Worm (Caenorhabditis elegans) whole organism, midembryonic: ENCODE measurements around the gene spp-30.

Source experiments
- T22C8.4 ChIP-seq: fragments of 200-800 bp; sonication (Bioruptor generic); IDR thresholded peaks from 2 replicates; pipeline ENCODE4 v1.3.6; 2022; ENCODE audit warnings: missing genetic modification characterization, missing compliant biosample characterization
- cog-1 ChIP-seq: sonication (generic microtip); optimal IDR thresholded peaks from 2 replicates; lab custom pipeline; 2016; ENCODE audit warnings: missing genetic modification characterization, missing compliant biosample characterization
- flt-1 ChIP-seq: fragments of 200-800 bp; sonication (Bioruptor generic); IDR thresholded peaks from 2 replicates; pipeline ENCODE4 v1.3.6; 2022; ENCODE audit warnings: missing genetic modification characterization, missing compliant biosample characterization
- klf-2 ChIP-seq: fragments of 200-800 bp; sonication (Bioruptor generic); conservative IDR thresholded peaks from 2 replicates; pipeline ENCODE4 v1.3.6; 2022; ENCODE audit warnings: missing genetic modification reagents, missing genetic modification characterization, missing compliant biosample characterization
- med-1 ChIP-seq: sonication (generic microtip); optimal IDR thresholded peaks from 2 replicates; lab custom pipeline; 2017; ENCODE audit warnings: missing genetic modification characterization, mild to moderate bottlenecking, missing compliant biosample characterization, antibody characterized with exemption, missing genetic modification reagents; ENCODE audit not compliant: insufficient read depth
- ref-1 ChIP-seq: fragments of 200-800 bp; sonication (Bioruptor generic); conservative IDR thresholded peaks from 2 replicates; pipeline ENCODE4 v1.3.6; 2022; ENCODE audit warnings: missing genetic modification reagents, missing genetic modification characterization, missing compliant biosample characterization
- tab-1 ChIP-seq: fragments of 200-800 bp; sonication (Bioruptor generic); IDR thresholded peaks from 2 replicates; pipeline ENCODE4 v1.3.6; 2022; ENCODE audit warnings: missing genetic modification characterization, missing compliant biosample characterization
- ztf-23 ChIP-seq: fragments of 200-800 bp; sonication (Bioruptor generic); IDR thresholded peaks from 2 replicates; pipeline ENCODE4 v1.3.6; 2022; ENCODE audit warnings: missing genetic modification reagents, missing genetic modification characterization, missing compliant biosample characterization
- ztf-29 ChIP-seq: fragments of 200-800 bp; sonication (Bioruptor generic); IDR thresholded peaks from 2 replicates; pipeline ENCODE4 v1.3.6; 2022; ENCODE audit warnings: missing genetic modification reagents, missing genetic modification characterization, missing compliant biosample characterization

spp-30 gene

DNA sequence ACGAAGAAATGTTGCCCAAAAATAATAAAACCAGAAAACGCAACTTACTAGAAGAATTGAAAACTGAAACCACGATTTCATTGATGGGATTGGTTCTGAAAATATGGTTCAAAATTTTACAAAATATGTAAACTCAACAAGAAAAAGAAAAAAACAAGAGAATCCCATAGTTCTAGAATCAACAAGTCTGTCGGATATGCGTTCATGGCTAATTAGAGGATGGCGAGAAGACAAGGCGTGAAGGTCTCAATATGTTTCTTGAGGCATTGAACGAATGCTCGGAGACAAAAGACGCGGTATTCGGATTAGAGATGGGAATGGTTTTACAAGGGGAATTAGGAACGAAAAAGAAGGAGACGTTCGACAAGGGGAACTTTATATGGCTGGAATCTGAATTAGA is 22.3 kb upstream of the spp-30 start, which contains the start of gene cutl-11:
Gene cutl-11, minus strand, starts transcription at position 101 of the 400 bp plus-strand sequence.
- TF ChIP-seq flt-1 (GFP tag; lab: Robert Waterston, UW) (no peak), tab-1 (GFP tag; lab: Robert Waterston, UW) (no peak), ref-1 (GFP tag; lab: Robert Waterston, UW) (no peak), klf-2 (GFP tag; lab: Robert Waterston, UW) (no peak), ztf-23 (no peak), med-1 (GFP tag; lab: Kevin White, UChicago) (no peak)

DNA sequence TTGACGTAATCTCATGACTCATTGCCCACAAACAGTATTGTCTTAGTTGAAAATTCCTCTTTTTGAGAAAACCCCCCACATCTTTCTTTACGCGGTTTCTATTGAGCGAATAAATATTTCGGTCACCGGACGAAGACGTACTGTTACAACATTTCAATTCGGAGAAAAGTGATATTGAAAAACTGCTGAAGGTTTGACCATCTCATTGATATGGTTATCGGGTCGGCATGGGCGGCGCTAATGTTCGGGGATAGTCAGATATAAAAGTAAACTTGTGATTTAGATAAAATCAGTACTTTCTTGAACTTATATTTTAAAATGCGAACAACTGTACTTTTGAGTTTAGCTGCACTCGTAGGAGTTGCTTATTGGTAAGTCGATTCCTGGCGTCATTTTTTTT is 18.7 kb upstream of the spp-30 start, which contains the start of gene T04F8.8:
Gene T04F8.8, plus strand, starts transcription at position 301 of the 400 bp plus-strand sequence.
- TF ChIP-seq T22C8.4 (no peak), ref-1 (GFP tag; lab: Robert Waterston, UW) (no peak), tab-1 (GFP tag; lab: Robert Waterston, UW) (no peak), cog-1 (tag; lab: Kevin White, UChicago) (no peak), ztf-23 (no peak), med-1 (GFP tag; lab: Kevin White, UChicago) (no peak), klf-2 (GFP tag; lab: Robert Waterston, UW) (no peak), ztf-29 (GFP tag; lab: Robert Waterston, UW) (no peak), flt-1 (GFP tag; lab: Robert Waterston, UW) (no peak)

DNA sequence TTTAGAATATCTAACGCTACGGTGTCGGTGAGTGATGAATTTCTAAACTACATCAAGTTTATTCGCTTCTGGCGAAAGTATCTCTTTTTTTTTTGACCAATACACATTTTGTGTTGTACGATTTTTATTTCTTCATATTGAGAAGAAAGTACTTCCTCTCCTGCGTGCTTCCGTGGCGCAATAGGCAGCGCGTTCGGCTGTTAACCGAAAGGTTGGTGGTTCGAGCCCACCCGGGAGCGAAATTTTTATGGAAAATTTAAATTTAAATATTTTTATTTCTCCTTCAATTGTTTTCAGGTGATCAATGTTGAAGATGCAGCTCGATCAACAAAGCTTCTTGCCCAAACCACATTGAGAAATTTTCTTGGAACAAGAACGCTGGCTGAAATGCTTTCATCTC is 17.0 kb upstream of the spp-30 start:
- TF ChIP-seq T22C8.4 (peak; percentile 55; the same call in 1 of the 2 replicates), tab-1 (GFP tag; lab: Robert Waterston, UW) (no peak), ztf-23 (no peak), flt-1 (GFP tag; lab: Robert Waterston, UW) (0 out of 2 replicates have a peak, but pooled peaks have one; percentile 39)

DNA sequence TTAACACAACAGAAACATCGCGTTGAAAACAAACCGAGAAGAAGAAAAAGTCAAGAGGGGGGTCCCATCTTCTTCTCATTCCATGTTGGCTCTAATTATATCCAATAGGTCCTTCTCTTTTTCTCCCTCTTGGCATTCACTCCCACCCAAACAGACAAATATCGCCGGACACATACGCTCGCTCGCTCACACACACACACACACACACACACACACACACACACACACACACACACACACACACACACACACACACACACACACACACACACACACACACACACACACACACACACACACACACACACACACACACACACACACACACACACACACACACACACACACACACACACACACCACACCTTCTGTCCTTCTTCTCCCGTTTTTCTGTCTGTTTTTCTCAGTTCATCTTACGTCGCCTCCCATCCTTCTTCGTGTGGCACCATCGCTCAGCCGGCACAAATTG is 15.3 kb upstream of the spp-30 start, which contains the start of gene sto-4:
Gene sto-4, plus strand, starts transcription at position 360 of the 469 bp plus-strand sequence.
- TF ChIP-seq ztf-23 (0 out of 2 replicates have a peak, but pooled peaks have one; percentile 51), flt-1 (GFP tag; lab: Robert Waterston, UW) (peak; percentile 72; the same call in 1 of the 2 replicates), klf-2 (GFP tag; lab: Robert Waterston, UW) (0 out of 2 replicates have a peak, but pooled peaks have one; percentile 31), cog-1 (tag; lab: Kevin White, UChicago) (peak; percentile 62)

DNA sequence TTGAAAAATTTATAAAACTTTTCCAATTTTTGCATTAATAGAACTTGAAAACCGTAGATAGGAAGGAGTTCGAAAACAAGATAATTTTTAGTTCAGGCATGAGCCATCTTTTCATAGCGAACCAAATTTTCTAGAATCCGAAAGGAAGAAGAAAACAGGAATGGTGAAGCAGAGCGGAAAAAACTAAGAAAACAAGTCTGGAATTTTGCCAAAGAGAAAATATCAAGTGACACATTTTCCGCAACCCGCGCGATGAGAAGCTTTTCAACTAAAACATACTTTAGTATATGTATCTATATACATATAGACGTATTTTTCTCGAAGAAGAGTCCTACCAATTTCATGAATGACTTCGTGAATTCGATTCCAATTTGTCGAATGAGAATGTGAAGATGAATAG is 13.1 kb upstream of the spp-30 start:
- TF ChIP-seq flt-1 (GFP tag; lab: Robert Waterston, UW), result no peak
- TF ChIP-seq T22C8.4, result no peak
- TF ChIP-seq ref-1 (GFP tag; lab: Robert Waterston, UW), result no peak
- TF ChIP-seq klf-2 (GFP tag; lab: Robert Waterston, UW), result no peak
- TF ChIP-seq ztf-29 (GFP tag; lab: Robert Waterston, UW), result no peak
- no peak for TF ChIP-seq ztf-23
- TF ChIP-seq med-1 (GFP tag; lab: Kevin White, UChicago), result no peak
- no peak for TF ChIP-seq tab-1 (GFP tag; lab: Robert Waterston, UW)

DNA sequence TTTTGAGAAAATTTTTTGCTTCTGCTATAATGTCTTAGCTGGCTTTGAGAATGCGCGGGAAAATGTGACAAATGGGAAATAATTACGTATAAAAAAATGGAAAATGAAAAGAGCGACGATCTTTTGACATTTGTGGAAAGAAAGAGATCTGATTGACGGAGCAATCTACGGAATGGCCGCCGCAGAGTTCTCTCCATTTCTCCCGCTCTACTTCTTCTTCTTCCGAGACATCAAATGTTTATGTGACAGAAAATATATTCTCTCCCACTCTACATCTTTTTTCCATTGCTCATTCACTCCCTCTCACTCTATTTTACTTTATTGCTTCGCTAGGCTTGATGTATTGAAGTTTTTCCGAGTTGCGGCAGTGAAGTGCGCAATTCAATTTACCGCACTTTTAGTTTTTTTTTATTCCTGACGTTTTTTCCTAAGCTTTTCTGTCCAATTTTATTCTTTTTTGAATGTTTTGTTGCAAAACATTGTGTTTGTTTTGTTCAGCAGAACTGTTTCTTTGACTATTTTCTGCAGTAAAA is 12.0 kb upstream of the spp-30 start:
- TF ChIP-seq ztf-23 (no peak), med-1 (GFP tag; lab: Kevin White, UChicago) (no peak), tab-1 (GFP tag; lab: Robert Waterston, UW) (no peak), cog-1 (tag; lab: Kevin White, UChicago) (no peak), T22C8.4 (no peak), ref-1 (GFP tag; lab: Robert Waterston, UW) (no peak), flt-1 (GFP tag; lab: Robert Waterston, UW) (no peak), klf-2 (GFP tag; lab: Robert Waterston, UW) (no peak), ztf-29 (GFP tag; lab: Robert Waterston, UW) (no peak)

DNA sequence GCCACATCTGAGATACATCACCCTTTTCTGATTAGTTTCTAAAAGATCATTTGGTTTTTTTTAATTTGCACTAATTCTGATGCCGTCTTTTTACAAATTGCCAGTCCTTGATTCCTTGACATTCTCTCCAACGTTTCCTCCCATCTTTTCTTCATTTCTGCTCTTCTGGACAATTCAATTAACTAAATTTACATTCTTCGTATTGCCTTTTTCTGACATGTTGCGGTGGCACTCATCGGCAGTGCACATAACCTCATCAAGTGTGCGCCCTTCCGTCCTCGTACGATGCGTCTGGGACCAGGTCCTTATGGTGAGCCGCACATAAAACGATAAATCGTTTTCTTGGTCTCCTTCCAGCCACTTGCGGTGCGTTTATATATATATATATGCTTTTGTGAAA is 10.5 kb upstream of the spp-30 start:
- TF ChIP-seq ztf-23 (no peak), klf-2 (GFP tag; lab: Robert Waterston, UW) (no peak), flt-1 (GFP tag; lab: Robert Waterston, UW) (no peak), tab-1 (GFP tag; lab: Robert Waterston, UW) (no peak), ztf-29 (GFP tag; lab: Robert Waterston, UW) (no peak), T22C8.4 (no peak), cog-1 (tag; lab: Kevin White, UChicago) (no peak), med-1 (GFP tag; lab: Kevin White, UChicago) (no peak), ref-1 (GFP tag; lab: Robert Waterston, UW) (no peak)

DNA sequence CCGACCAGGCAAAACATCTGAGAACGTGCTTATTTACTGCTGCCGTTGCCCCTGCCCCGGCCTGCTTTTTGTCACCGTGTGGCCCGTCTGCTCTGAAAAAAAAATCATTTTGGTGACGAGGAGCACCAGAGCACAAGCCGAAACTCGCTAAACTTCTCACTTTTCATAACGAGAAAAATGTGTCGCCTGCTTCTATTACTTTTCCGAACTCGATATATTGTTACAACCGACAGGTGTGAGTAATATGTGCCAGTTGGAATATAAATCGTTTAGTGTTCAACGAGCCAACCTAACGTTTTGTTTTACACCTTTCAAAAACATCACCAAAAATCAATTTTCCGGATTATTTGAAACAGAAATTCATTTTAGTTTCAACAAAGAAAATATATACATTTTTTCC is 9.2 kb upstream of the spp-30 start:
- TF ChIP-seq tab-1 (GFP tag; lab: Robert Waterston, UW) (no peak), flt-1 (GFP tag; lab: Robert Waterston, UW) (no peak), med-1 (GFP tag; lab: Kevin White, UChicago) (no peak), ztf-23 (no peak), klf-2 (GFP tag; lab: Robert Waterston, UW) (no peak), ref-1 (GFP tag; lab: Robert Waterston, UW) (no peak), ztf-29 (GFP tag; lab: Robert Waterston, UW) (no peak), T22C8.4 (no peak), cog-1 (tag; lab: Kevin White, UChicago) (no peak)

DNA sequence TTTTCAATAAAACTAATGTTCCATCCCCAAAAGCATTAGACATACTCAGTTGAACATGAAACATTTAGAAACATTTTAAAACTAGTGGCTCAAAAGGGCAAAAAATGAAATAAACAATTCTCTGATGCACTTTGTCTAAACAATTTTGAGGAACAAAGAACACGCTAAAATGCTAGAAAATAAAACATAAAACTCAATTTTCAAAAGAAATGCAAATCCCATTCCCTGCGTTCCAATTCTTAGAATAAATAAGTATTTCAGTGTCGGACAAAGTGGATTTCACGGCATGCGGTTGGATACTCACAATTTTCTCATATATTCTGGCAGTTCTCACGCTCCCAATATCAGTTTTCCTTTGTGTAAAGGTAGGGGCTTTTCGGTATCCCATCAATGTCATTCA is 4.8 kb upstream of the spp-30 start:
- TF ChIP-seq tab-1 (GFP tag; lab: Robert Waterston, UW) (no peak), cog-1 (tag; lab: Kevin White, UChicago) (no peak), klf-2 (GFP tag; lab: Robert Waterston, UW) (no peak), med-1 (GFP tag; lab: Kevin White, UChicago) (no peak), ztf-23 (no peak), ref-1 (GFP tag; lab: Robert Waterston, UW) (no peak), ztf-29 (GFP tag; lab: Robert Waterston, UW) (no peak), T22C8.4 (no peak), flt-1 (GFP tag; lab: Robert Waterston, UW) (no peak)
